In the genomic region with DNA sequence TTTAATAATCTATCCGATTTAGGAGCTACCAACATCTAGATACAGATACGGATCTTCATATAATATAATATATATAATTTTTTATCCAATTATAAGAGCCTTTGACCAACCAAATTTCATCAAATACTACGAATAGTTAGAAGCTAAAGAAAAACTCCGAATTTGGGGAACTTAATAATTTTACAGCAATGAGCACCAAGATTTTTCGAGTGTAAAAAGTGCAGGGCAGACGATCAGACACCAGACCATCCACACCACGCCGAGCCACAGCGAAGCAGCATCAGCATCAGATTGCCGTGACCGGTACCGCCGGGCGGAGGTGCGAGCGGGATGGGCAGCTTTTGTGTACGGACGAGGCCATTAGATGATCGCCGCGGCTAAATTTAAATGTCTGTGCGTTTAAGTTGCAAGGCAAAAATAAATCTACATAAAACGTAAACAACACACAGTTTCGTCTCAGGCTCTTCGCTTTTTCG, we compare ENCODE assay signal across 1 fruit fly cellular context.
TF ChIP-seq lines count a peak whose summit lies in the region.

No protein-coding gene starts in this region.

TF ChIP-seq in whole organism, embryonic, 481 proteins besides CTCF, POLR2A, EP300 and RAD21 (continued from another document):
- peak; percentile 51 for TF ChIP-seq dmrt99B (tag; optimal IDR thresholded peaks at IDR 0.05; lab: Kevin White, UChicago)
- TF ChIP-seq pzg (GFP tag; optimal IDR thresholded peaks at IDR 0.05; lab: Kevin White, UChicago): no peak
- TF ChIP-seq chn (GFP tag; optimal IDR thresholded peaks at IDR 0.05; lab: Kevin White, UChicago): no peak
- peak; percentile 9 for TF ChIP-seq CG3407 (GFP tag; optimal IDR thresholded peaks at IDR 0.05; lab: Kevin White, UChicago)
- peak in 1 of 2 experiments; percentile 16 for TF ChIP-seq Hr78 (GFP tag; optimal IDR thresholded peaks at IDR 0.05; lab: Kevin White, UChicago)
- TF ChIP-seq CG9437 (GFP tag; optimal IDR thresholded peaks at IDR 0.05; lab: Kevin White, UChicago): peak; percentile 11
- TF ChIP-seq dimm (GFP tag; IDR thresholded peaks at IDR 0.05; lab: Robert Waterston, UW): no peak
- peak; percentile 79 for TF ChIP-seq ftz-f1 (GFP tag; optimal IDR thresholded peaks at IDR 0.05; lab: Kevin White, UChicago)
- TF ChIP-seq CG3726 (GFP tag; IDR thresholded peaks at IDR 0.05; lab: Robert Waterston, UW): no peak
- TF ChIP-seq CG17361 (GFP tag; IDR thresholded peaks at IDR 0.05; lab: Robert Waterston, UW): peak; percentile 69
- TF ChIP-seq CG4404 (GFP tag; IDR thresholded peaks at IDR 0.05; lab: Robert Waterston, UW): 0 out of 2 replicates have a peak, but pooled peaks have one; percentile 19
- no peak for TF ChIP-seq CG13894 (tag; optimal IDR thresholded peaks at IDR 0.05; lab: Kevin White, UChicago)
- TF ChIP-seq D (optimal IDR thresholded peaks at IDR 0.05; lab: Kevin White, UChicago): no peak
- TF ChIP-seq D (GFP tag; optimal IDR thresholded peaks at IDR 0.05; lab: Kevin White, UChicago): peak; percentile 69
- TF ChIP-seq PHDP (tag; optimal IDR thresholded peaks at IDR 0.05; lab: Kevin White, UChicago): peak; percentile 63
- TF ChIP-seq CG34422 (GFP tag; IDR thresholded peaks at IDR 0.05; lab: Robert Waterston, UW): no peak
- no peak for TF ChIP-seq pnt (GFP tag; optimal IDR thresholded peaks at IDR 0.05; lab: Kevin White, UChicago)
- 0 out of 3 replicates have a peak, but pooled peaks have one; percentile 25 for TF ChIP-seq Optix (GFP tag; IDR thresholded peaks at IDR 0.05; lab: Robert Waterston, UW)
- TF ChIP-seq CG8388 (GFP tag; optimal IDR thresholded peaks at IDR 0.05; lab: Kevin White, UChicago): peak; percentile 22
- TF ChIP-seq Deaf1 (tag; optimal IDR thresholded peaks at IDR 0.05; lab: Kevin White, UChicago): no peak
- TF ChIP-seq CG11504 (tag; optimal IDR thresholded peaks at IDR 0.05; lab: Kevin White, UChicago): peak; percentile 55
- peak; percentile 26 for TF ChIP-seq trem (tag; optimal IDR thresholded peaks at IDR 0.05; lab: Kevin White, UChicago)
- TF ChIP-seq bowl (GFP tag; IDR thresholded peaks at IDR 0.05; lab: Robert Waterston, UW): no peak
- TF ChIP-seq hkb (optimal IDR thresholded peaks at IDR 0.05; lab: Kevin White, UChicago): no peak
- 0 out of 2 replicates have a peak, but pooled peaks have one; percentile 21 for TF ChIP-seq hkb (GFP tag; IDR thresholded peaks at IDR 0.05; lab: Robert Waterston, UW)
- TF ChIP-seq HLH3B (GFP tag; IDR thresholded peaks at IDR 0.05; lab: Robert Waterston, UW): no peak
- TF ChIP-seq onecut (GFP tag; IDR thresholded peaks at IDR 0.05; lab: Robert Waterston, UW): no peak
- peak; percentile 55 for TF ChIP-seq Sox102F (GFP tag; optimal IDR thresholded peaks at IDR 0.05; lab: Kevin White, UChicago)
- no peak for TF ChIP-seq her (GFP tag; optimal IDR thresholded peaks at IDR 0.05; lab: Kevin White, UChicago)
- peak; percentile 68 for TF ChIP-seq nmo (GFP tag; optimal IDR thresholded peaks at IDR 0.05; lab: Kevin White, UChicago)
- TF ChIP-seq CoRest (tag; optimal IDR thresholded peaks at IDR 0.05; lab: Kevin White, UChicago): peak; percentile 45
- 0 out of 3 replicates have a peak, but pooled peaks have one; percentile 28 for TF ChIP-seq ci (GFP tag; IDR thresholded peaks at IDR 0.05; lab: Robert Waterston, UW)
- TF ChIP-seq Rx (GFP tag; IDR thresholded peaks at IDR 0.05; lab: Robert Waterston, UW): no peak
- TF ChIP-seq az2 (GFP tag; optimal IDR thresholded peaks at IDR 0.05; lab: Kevin White, UChicago): peak; percentile 47
- TF ChIP-seq Antp (GFP tag; optimal IDR thresholded peaks at IDR 0.05; lab: Kevin White, UChicago): no peak
- TF ChIP-seq Awh (GFP tag; IDR thresholded peaks at IDR 0.05; lab: Robert Waterston, UW): no peak
- peak; percentile 45 for TF ChIP-seq grau (tag; optimal IDR thresholded peaks at IDR 0.05; lab: Kevin White, UChicago)
- no peak for TF ChIP-seq ham (GFP tag; IDR thresholded peaks at IDR 0.05; lab: Robert Waterston, UW)
- TF ChIP-seq maf-S (GFP tag; optimal IDR thresholded peaks at IDR 0.05; lab: Kevin White, UChicago): no peak
- no peak for TF ChIP-seq CG31365 (tag; optimal IDR thresholded peaks at IDR 0.05; lab: Kevin White, UChicago)
- peak; percentile 33 for TF ChIP-seq CG7556 (GFP tag; optimal IDR thresholded peaks at IDR 0.05; lab: Kevin White, UChicago)
- TF ChIP-seq CG2712 (tag; optimal IDR thresholded peaks at IDR 0.05; lab: Kevin White, UChicago): peak; percentile 67
- TF ChIP-seq C15 (GFP tag; IDR thresholded peaks at IDR 0.05; lab: Robert Waterston, UW): no peak
- TF ChIP-seq CG1529 (GFP tag; optimal IDR thresholded peaks at IDR 0.05; lab: Kevin White, UChicago): peak; percentile 27
- no peak for TF ChIP-seq CG8290 (GFP tag; optimal IDR thresholded peaks at IDR 0.05; lab: Kevin White, UChicago)
- peak in 1 of 2 experiments; percentile 31 for TF ChIP-seq CG8290 (tag; optimal IDR thresholded peaks at IDR 0.05; lab: Kevin White, UChicago)
- TF ChIP-seq CG6272 (GFP tag; IDR thresholded peaks at IDR 0.05; lab: Robert Waterston, UW): 0 out of 2 replicates have a peak, but pooled peaks have one; percentile 18
- TF ChIP-seq Stat92E (GFP tag; optimal IDR thresholded peaks at IDR 0.05; lab: Kevin White, UChicago): no peak
- TF ChIP-seq ATbp (GFP tag; optimal IDR thresholded peaks at IDR 0.05; lab: Kevin White, UChicago): peak; percentile 54
- no peak for TF ChIP-seq exex (tag; optimal IDR thresholded peaks at IDR 0.05; lab: Kevin White, UChicago)
- TF ChIP-seq pita (GFP tag; optimal IDR thresholded peaks at IDR 0.05; lab: Kevin White, UChicago): no peak
- TF ChIP-seq zf30C (GFP tag; optimal IDR thresholded peaks at IDR 0.05; lab: Kevin White, UChicago): peak; percentile 59
- TF ChIP-seq nerfin-2 (GFP tag; IDR thresholded peaks at IDR 0.05; lab: Robert Waterston, UW; ENCODE audit: partially characterized antibody): no peak
- TF ChIP-seq CG4820 (GFP tag; optimal IDR thresholded peaks at IDR 0.05; lab: Kevin White, UChicago): peak; percentile 15
- peak; percentile 49 for TF ChIP-seq Ada2b (GFP tag; IDR thresholded peaks at IDR 0.05; lab: Robert Waterston, UW)
- TF ChIP-seq lola (GFP tag; optimal IDR thresholded peaks at IDR 0.05; lab: Kevin White, UChicago): peak in 1 of 3 experiments; percentile 44
- TF ChIP-seq chm (GFP tag; IDR thresholded peaks at IDR 0.05; lab: Robert Waterston, UW): peak; percentile 39; the same call in 1 of the 2 replicates
- TF ChIP-seq Eip74EF (GFP tag; optimal IDR thresholded peaks at IDR 0.05; lab: Kevin White, UChicago): no peak
- no peak for TF ChIP-seq CG1603 (tag; optimal IDR thresholded peaks at IDR 0.05; lab: Kevin White, UChicago)
- no peak for TF ChIP-seq ab (GFP tag; optimal IDR thresholded peaks at IDR 0.05; lab: Kevin White, UChicago)
- peak; percentile 55 for TF ChIP-seq CG7839 (tag; optimal IDR thresholded peaks at IDR 0.05; lab: Kevin White, UChicago)
- TF ChIP-seq bcd (GFP tag; optimal IDR thresholded peaks at IDR 0.05; lab: Kevin White, UChicago): no peak
- 0 out of 3 replicates have a peak, but pooled peaks have one; percentile 12 for TF ChIP-seq CG2199 (GFP tag; IDR thresholded peaks at IDR 0.05; lab: Robert Waterston, UW)
- no peak for TF ChIP-seq tx (GFP tag; optimal IDR thresholded peaks at IDR 0.05; lab: Kevin White, UChicago)
- peak; percentile 43 for TF ChIP-seq CG17359 (tag; optimal IDR thresholded peaks at IDR 0.05; lab: Kevin White, UChicago)
- TF ChIP-seq Ets65A (GFP tag; lab: Kevin White, UChicago): peak; percentile 43
- TF ChIP-seq knrl (GFP tag; IDR thresholded peaks at IDR 0.05; lab: Robert Waterston, UW; ENCODE audit: partially characterized antibody): 0 out of 3 replicates have a peak, but pooled peaks have one; percentile 14
- no peak for TF ChIP-seq lbe (GFP tag; optimal IDR thresholded peaks at IDR 0.05; lab: Kevin White, UChicago)
- peak; percentile 56 for TF ChIP-seq dmrt11E (tag; optimal IDR thresholded peaks at IDR 0.05; lab: Kevin White, UChicago)
- TF ChIP-seq BEAF-32 (GFP tag; optimal IDR thresholded peaks at IDR 0.05; lab: Kevin White, UChicago): no peak
- TF ChIP-seq CG6175 (GFP tag; IDR thresholded peaks at IDR 0.05; lab: Robert Waterston, UW): peak; percentile 53; the same call in 1 of the 3 replicates
- no peak for TF ChIP-seq NK7.1 (GFP tag; optimal IDR thresholded peaks at IDR 0.05; lab: Kevin White, UChicago)
- TF ChIP-seq ato (GFP tag; IDR thresholded peaks at IDR 0.05; lab: Robert Waterston, UW; ENCODE audit: partially characterized antibody): no peak
- peak; percentile 60 for TF ChIP-seq Oli (tag; optimal IDR thresholded peaks at IDR 0.05; lab: Kevin White, UChicago)
- no peak for TF ChIP-seq CG10565 (GFP tag; optimal IDR thresholded peaks at IDR 0.05; lab: Kevin White, UChicago)
- peak; percentile 73 for TF ChIP-seq gem (tag; optimal IDR thresholded peaks at IDR 0.05; lab: Kevin White, UChicago)
- peak; percentile 56 for TF ChIP-seq CG17829 (tag; optimal IDR thresholded peaks at IDR 0.05; lab: Kevin White, UChicago)
- TF ChIP-seq CG10366 (GFP tag; IDR thresholded peaks at IDR 0.05; lab: Robert Waterston, UW): no peak
- peak; percentile 77 for TF ChIP-seq CG18262 (tag; optimal IDR thresholded peaks at IDR 0.05; lab: Kevin White, UChicago)
- TF ChIP-seq row (GFP tag; IDR thresholded peaks at IDR 0.05; lab: Robert Waterston, UW): peak; percentile 19; the same call in 1 of the 3 replicates
- peak; percentile 39 for TF ChIP-seq CG15601 (tag; optimal IDR thresholded peaks at IDR 0.05; lab: Kevin White, UChicago)
- peak; percentile 20 for TF ChIP-seq Six4 (GFP tag; optimal IDR thresholded peaks at IDR 0.05; lab: Kevin White, UChicago)
